Worm (Caenorhabditis elegans): Measurements from ENCODE around the gene C18E9.9.

DNA sequence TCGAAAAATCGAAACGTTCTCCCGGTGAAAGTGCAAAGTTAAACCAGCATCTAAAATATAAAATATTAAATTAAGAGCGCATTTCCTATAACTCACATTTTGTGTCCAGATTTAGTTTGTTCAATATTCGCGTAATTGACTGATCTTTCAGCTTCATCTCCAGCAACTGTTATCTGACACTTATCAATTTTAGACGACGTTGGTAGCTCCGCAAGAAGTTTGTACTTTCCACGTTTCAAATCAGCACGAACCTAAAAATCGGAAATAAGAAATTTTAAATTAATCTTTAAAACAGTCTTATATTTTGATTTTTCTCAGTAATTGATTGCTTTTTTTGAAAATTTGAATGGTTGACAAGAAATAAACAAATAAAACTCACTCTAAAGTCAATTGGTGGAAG is 28.3 kb upstream of the C18E9.9 start:
- TF ChIP-seq tbx-11 (GFP tag; IDR thresholded peaks at IDR 0.05) (no peak), ceh-36 (tag; optimal IDR thresholded peaks at IDR 0.05) (no peak), ceh-13 (GFP tag; optimal IDR thresholded peaks at IDR 0.05) (no peak)

All from whole organism, early embryonic.